Fruit fly (Drosophila melanogaster) whole organism, wandering third instar larva: ENCODE results near the gene CG43332.

ENCODE experiments used
- CrebA ChIP-seq: fragments of 200-800 bp; sonication (Bioruptor generic); optimal IDR thresholded peaks from 2 replicates; lab custom pipeline; 2016; ENCODE audit warnings: missing biosample characterization, mild to moderate bottlenecking, missing genetic modification characterization, borderline replicate concordance
- HLH106 ChIP-seq: fragments of 200-800 bp; optimal IDR thresholded peaks from 3 replicates; lab custom pipeline; 2019; ENCODE audit warnings: missing biosample characterization, mild to moderate bottlenecking, missing genetic modification characterization, moderate library complexity
- Sp1 ChIP-seq: fragments of 200-800 bp; sonication (Bioruptor generic); optimal IDR thresholded peaks from 3 replicates; lab custom pipeline; 2019; ENCODE audit warnings: missing biosample characterization, mild to moderate bottlenecking, missing genetic modification characterization, moderate library complexity
- lola ChIP-seq: fragments of >200 bp; optimal IDR thresholded peaks from 2 replicates; lab custom pipeline; 2017; ENCODE audit warnings: missing biosample characterization, missing genetic modification characterization
- pan ChIP-seq: fragments of >200 bp; optimal IDR thresholded peaks from 2 replicates; lab custom pipeline; 2017
- psq ChIP-seq: fragments of 200-800 bp; sonication (Bioruptor generic); optimal IDR thresholded peaks from 3 replicates; lab custom pipeline; 2017; ENCODE audit warnings: missing biosample characterization, mild to moderate bottlenecking, missing genetic modification characterization, moderate library complexity
- tai ChIP-seq: sonication (Bioruptor generic); optimal IDR thresholded peaks from 2 replicates; lab custom pipeline; 2016; ENCODE audit warnings: missing biosample characterization, missing genetic modification characterization

- no peak for TF ChIP-seq HLH106 (tag; lab: Kevin White, UChicago)
- no peak for TF ChIP-seq CrebA (GFP tag; lab: Kevin White, UChicago)
- TF ChIP-seq pan, result no peak
- TF ChIP-seq tai (GFP tag; lab: Kevin White, UChicago), result no peak
- TF ChIP-seq psq, result no peak
- no peak for TF ChIP-seq Sp1 (GFP tag; lab: Kevin White, UChicago)
- TF ChIP-seq lola (GFP tag; lab: Kevin White, UChicago), result no peak
Measured at dm6 chr2L:14182896-14183550, 20.0 kb upstream of the CG43332 start.
